Fruit fly (Drosophila melanogaster): ENCODE data around the gene jar.

Gene jar

DNA sequence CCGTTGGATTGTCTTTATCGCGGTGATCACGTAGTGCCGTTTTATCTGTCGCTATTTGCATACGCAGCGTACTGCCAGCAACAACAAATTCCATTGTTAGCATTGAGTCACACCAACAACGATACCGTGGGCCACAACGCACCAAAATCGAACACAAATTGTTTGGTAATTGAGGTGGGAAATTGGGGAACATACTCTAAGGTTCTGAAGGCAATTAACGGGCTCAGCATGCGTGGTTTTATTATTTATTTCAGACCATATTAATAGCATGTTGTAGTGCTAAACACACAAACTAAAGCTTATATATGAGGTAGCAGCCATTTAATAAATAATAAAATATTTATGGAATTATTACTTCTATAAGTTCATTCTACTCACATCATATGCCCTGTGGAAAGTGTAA lies 27.5 kb upstream of the jar start (continued):
- TF ChIP-seq wek (GFP tag; optimal IDR thresholded peaks at IDR 0.05): peak; percentile 52
- TF ChIP-seq CG13894 (tag; optimal IDR thresholded peaks at IDR 0.05): no peak
- TF ChIP-seq row (GFP tag; IDR thresholded peaks at IDR 0.05): peak; percentile 44
- TF ChIP-seq Dref (GFP tag; IDR thresholded peaks at IDR 0.05): no peak
- no peak for TF ChIP-seq CG12769 (tag; optimal IDR thresholded peaks at IDR 0.05)
- TF ChIP-seq CG8359 (GFP tag; optimal IDR thresholded peaks at IDR 0.05; ENCODE audit: borderline replicate concordance): no peak
- TF ChIP-seq gce (GFP tag; IDR thresholded peaks at IDR 0.05): no peak
- no peak for TF ChIP-seq CG1792 (GFP tag; optimal IDR thresholded peaks at IDR 0.05)
- TF ChIP-seq CG8478 (optimal IDR thresholded peaks at IDR 0.05): no peak
- TF ChIP-seq CG7839 (tag; optimal IDR thresholded peaks at IDR 0.05): peak; percentile 16
- TF ChIP-seq esg (GFP tag; conservative IDR thresholded peaks at IDR 0.05): no peak
- TF ChIP-seq CG11247 (GFP tag; IDR thresholded peaks at IDR 0.05): no peak
- TF ChIP-seq HLHmδ (GFP tag; optimal IDR thresholded peaks at IDR 0.05): peak; percentile 65
- TF ChIP-seq pita (GFP tag; optimal IDR thresholded peaks at IDR 0.05): no peak
- TF ChIP-seq Dp (GFP tag; optimal IDR thresholded peaks at IDR 0.05): no peak
- TF ChIP-seq CG6272 (GFP tag; IDR thresholded peaks at IDR 0.05): no peak
- TF ChIP-seq CHES-1-like (GFP tag; optimal IDR thresholded peaks at IDR 0.05): no peak
- peak; percentile 24 for TF ChIP-seq nau (GFP tag; optimal IDR thresholded peaks at IDR 0.05)
- no peak for TF ChIP-seq CG42726 (GFP tag; IDR thresholded peaks at IDR 0.05; ENCODE audit: partially characterized antibody)
- TF ChIP-seq Poxn (GFP tag; IDR thresholded peaks at IDR 0.05): no peak
- TF ChIP-seq CG17612 (GFP tag; IDR thresholded peaks at IDR 0.05): no peak
- TF ChIP-seq sisA (GFP tag; IDR thresholded peaks at IDR 0.05): no peak
- TF ChIP-seq CG7271 (tag; optimal IDR thresholded peaks at IDR 0.05): no peak
- TF ChIP-seq Hmx (GFP tag; optimal IDR thresholded peaks at IDR 0.05): no peak
- TF ChIP-seq Trl (optimal IDR thresholded peaks at IDR 0.05): no peak
- no peak for TF ChIP-seq Trl (GFP tag; optimal IDR thresholded peaks at IDR 0.05)
- no peak for TF ChIP-seq maf-S (GFP tag; optimal IDR thresholded peaks at IDR 0.05)
- peak; percentile 62; the same call in 1 of the 4 replicates for TF ChIP-seq chinmo (GFP tag; IDR thresholded peaks at IDR 0.05; ENCODE audit: partially characterized antibody)
- TF ChIP-seq Awh (GFP tag; IDR thresholded peaks at IDR 0.05): no peak
- no peak for TF ChIP-seq CG1602 (GFP tag; optimal IDR thresholded peaks at IDR 0.05)
- peak; percentile 44 for TF ChIP-seq CG6689 (GFP tag; IDR thresholded peaks at IDR 0.05)
- TF ChIP-seq CG12104 (GFP tag; optimal IDR thresholded peaks at IDR 0.05): no peak
- TF ChIP-seq gfzf (GFP tag; optimal IDR thresholded peaks at IDR 0.05): no peak
- TF ChIP-seq slou (GFP tag; optimal IDR thresholded peaks at IDR 0.05): no peak
- peak; percentile 39 for TF ChIP-seq ATbp (GFP tag; optimal IDR thresholded peaks at IDR 0.05)
- no peak for TF ChIP-seq inv (GFP tag; IDR thresholded peaks at IDR 0.05; ENCODE audit: partially characterized antibody)
- TF ChIP-seq run (tag; optimal IDR thresholded peaks at IDR 0.05): no peak
- TF ChIP-seq pho (GFP tag; optimal IDR thresholded peaks at IDR 0.05): no peak
- no peak for TF ChIP-seq fu2 (GFP tag; optimal IDR thresholded peaks at IDR 0.05)
- TF ChIP-seq az2 (GFP tag; optimal IDR thresholded peaks at IDR 0.05): no peak
- TF ChIP-seq CG2678 (tag; optimal IDR thresholded peaks at IDR 0.05): peak; percentile 28
- no peak for TF ChIP-seq Bdp1 (GFP tag; optimal IDR thresholded peaks at IDR 0.05)
- TF ChIP-seq CG15696 (tag; optimal IDR thresholded peaks at IDR 0.05): peak; percentile 13
- TF ChIP-seq CG10267 (tag; optimal IDR thresholded peaks at IDR 0.05): peak; percentile 12
- no peak for TF ChIP-seq CG1233 (GFP tag; optimal IDR thresholded peaks at IDR 0.05)
- TF ChIP-seq CG8944 (GFP tag; optimal IDR thresholded peaks at IDR 0.05): no peak
- no peak for TF ChIP-seq br (optimal IDR thresholded peaks at IDR 0.05)
- no peak for TF ChIP-seq Rfx (GFP tag; IDR thresholded peaks at IDR 0.05)
- TF ChIP-seq BEAF-32 (GFP tag; optimal IDR thresholded peaks at IDR 0.05): no peak
- no peak for TF ChIP-seq Fer2 (tag; optimal IDR thresholded peaks at IDR 0.05)
- peak; percentile 36 for TF ChIP-seq CG15269 (tag; optimal IDR thresholded peaks at IDR 0.05)
- no peak for TF ChIP-seq sob (GFP tag; IDR thresholded peaks at IDR 0.05)
- TF ChIP-seq mld (GFP tag; IDR thresholded peaks at IDR 0.05; ENCODE audit: partially characterized antibody): no peak

Data from whole organism, embryonic.